Fruit fly (Drosophila melanogaster): ENCODE data around the gene CAH6.

The CAH6 gene

dm6 chr3R:31257299-31257698 is at the start of gene CAH6:
Gene CAH6 (plus strand): TSS chr3R:31257599.
- TF ChIP-seq CG17806 (tag; optimal IDR thresholded peaks at IDR 0.05): no peak
- no peak for TF ChIP-seq CG13204 (GFP tag; optimal IDR thresholded peaks at IDR 0.05)
- TF ChIP-seq CG10348 (GFP tag; IDR thresholded peaks at IDR 0.05): no peak
- no peak for TF ChIP-seq CG8301 (tag; optimal IDR thresholded peaks at IDR 0.05)
- no peak for TF ChIP-seq CG14655 (GFP tag; optimal IDR thresholded peaks at IDR 0.05)
- no peak for TF ChIP-seq CG15710 (tag; optimal IDR thresholded peaks at IDR 0.05)
- no peak for TF ChIP-seq rn (GFP tag; IDR thresholded peaks at IDR 0.05)
- TF ChIP-seq Pif1B (GFP tag; optimal IDR thresholded peaks at IDR 0.05): no peak
- TF ChIP-seq CG9948 (tag; optimal IDR thresholded peaks at IDR 0.05): no peak
- TF ChIP-seq CG32121 (GFP tag; IDR thresholded peaks at IDR 0.05): no peak
- TF ChIP-seq CG34367 (tag; optimal IDR thresholded peaks at IDR 0.05): no peak
- TF ChIP-seq Snoo (tag; optimal IDR thresholded peaks at IDR 0.05): no peak
- no peak for TF ChIP-seq CG12605 (GFP tag; IDR thresholded peaks at IDR 0.05)

- TF ChIP-seq CG9948 (tag; optimal IDR thresholded peaks at IDR 0.05): no peak
- no peak for TF ChIP-seq CG32121 (GFP tag; IDR thresholded peaks at IDR 0.05)
- no peak for TF ChIP-seq Pif1A (GFP tag; optimal IDR thresholded peaks at IDR 0.05)
Observed at dm6 chr3R:31210630-31211029, 46.8 kb upstream of the CAH6 start, which contains the start of gene chp. Gene chp (minus strand): TSS chr3R:31210730.

- TF ChIP-seq CG32121 (GFP tag; IDR thresholded peaks at IDR 0.05): no peak
- TF ChIP-seq CG17806 (tag; optimal IDR thresholded peaks at IDR 0.05): no peak
- TF ChIP-seq CG14655 (GFP tag; optimal IDR thresholded peaks at IDR 0.05): no peak
- TF ChIP-seq CG8301 (tag; optimal IDR thresholded peaks at IDR 0.05): no peak
- TF ChIP-seq CG34367 (tag; optimal IDR thresholded peaks at IDR 0.05): no peak
- no peak for TF ChIP-seq Pif1A (GFP tag; optimal IDR thresholded peaks at IDR 0.05)
- TF ChIP-seq CG15710 (tag; optimal IDR thresholded peaks at IDR 0.05): no peak
- no peak for TF ChIP-seq EcR (GFP tag; optimal IDR thresholded peaks at IDR 0.05)
- TF ChIP-seq CG12605 (GFP tag; IDR thresholded peaks at IDR 0.05): no peak
- TF ChIP-seq Ets98B (GFP tag; IDR thresholded peaks at IDR 0.05): no peak
- no peak for TF ChIP-seq fd96Ca (GFP tag; IDR thresholded peaks at IDR 0.05)
- TF ChIP-seq CG8159 (tag; optimal IDR thresholded peaks at IDR 0.05): no peak
- TF ChIP-seq CG4496 (GFP tag; IDR thresholded peaks at IDR 0.05): no peak
- no peak for TF ChIP-seq gl (tag; optimal IDR thresholded peaks at IDR 0.05)
- no peak for TF ChIP-seq CG9948 (tag; optimal IDR thresholded peaks at IDR 0.05)
- no peak for TF ChIP-seq Snoo (tag; optimal IDR thresholded peaks at IDR 0.05)
- TF ChIP-seq Pif1B (GFP tag; optimal IDR thresholded peaks at IDR 0.05): no peak
- no peak for TF ChIP-seq CG10348 (GFP tag; IDR thresholded peaks at IDR 0.05)
Observed at dm6 chr3R:31213227-31213626, 44.2 kb upstream of the CAH6 start, which contains the start of the genes Zwilch and CG1542. Gene Zwilch (minus strand): TSS chr3R:31213376. Gene CG1542 (plus strand): TSS chr3R:31213458.

- TF ChIP-seq CG8159 (tag; optimal IDR thresholded peaks at IDR 0.05) (no peak), CG15710 (tag; optimal IDR thresholded peaks at IDR 0.05) (no peak), D1 (tag; optimal IDR thresholded peaks at IDR 0.05) (no peak), EcR (GFP tag; optimal IDR thresholded peaks at IDR 0.05) (no peak), CG8301 (tag; optimal IDR thresholded peaks at IDR 0.05) (no peak), CG14655 (GFP tag; optimal IDR thresholded peaks at IDR 0.05) (no peak), Pif1B (GFP tag; optimal IDR thresholded peaks at IDR 0.05) (no peak), CG13204 (GFP tag; optimal IDR thresholded peaks at IDR 0.05) (no peak), CG12605 (GFP tag; IDR thresholded peaks at IDR 0.05) (no peak), fd96Ca (GFP tag; IDR thresholded peaks at IDR 0.05) (no peak), Ets98B (GFP tag; IDR thresholded peaks at IDR 0.05) (no peak), CG17806 (tag; optimal IDR thresholded peaks at IDR 0.05) (no peak), gl (tag; optimal IDR thresholded peaks at IDR 0.05) (no peak), CG34367 (tag; optimal IDR thresholded peaks at IDR 0.05) (no peak), CG4496 (GFP tag; IDR thresholded peaks at IDR 0.05) (no peak), Snoo (tag; optimal IDR thresholded peaks at IDR 0.05) (no peak), CG9948 (tag; optimal IDR thresholded peaks at IDR 0.05) (no peak), CG10348 (GFP tag; IDR thresholded peaks at IDR 0.05) (no peak), CG32121 (GFP tag; IDR thresholded peaks at IDR 0.05) (no peak), rn (GFP tag; IDR thresholded peaks at IDR 0.05) (no peak)
Observed at dm6 chr3R:31215830-31216229, 41.6 kb upstream of the CAH6 start, which contains the start of gene CG15561. Gene CG15561 (minus strand): TSS chr3R:31215942.

dm6 chr3R:31218214-31218876 is 39.1 kb upstream of the CAH6 start:
- TF ChIP-seq fd96Ca (GFP tag; IDR thresholded peaks at IDR 0.05): no peak
- TF ChIP-seq EcR (GFP tag; optimal IDR thresholded peaks at IDR 0.05): peak; percentile 85

DNA sequence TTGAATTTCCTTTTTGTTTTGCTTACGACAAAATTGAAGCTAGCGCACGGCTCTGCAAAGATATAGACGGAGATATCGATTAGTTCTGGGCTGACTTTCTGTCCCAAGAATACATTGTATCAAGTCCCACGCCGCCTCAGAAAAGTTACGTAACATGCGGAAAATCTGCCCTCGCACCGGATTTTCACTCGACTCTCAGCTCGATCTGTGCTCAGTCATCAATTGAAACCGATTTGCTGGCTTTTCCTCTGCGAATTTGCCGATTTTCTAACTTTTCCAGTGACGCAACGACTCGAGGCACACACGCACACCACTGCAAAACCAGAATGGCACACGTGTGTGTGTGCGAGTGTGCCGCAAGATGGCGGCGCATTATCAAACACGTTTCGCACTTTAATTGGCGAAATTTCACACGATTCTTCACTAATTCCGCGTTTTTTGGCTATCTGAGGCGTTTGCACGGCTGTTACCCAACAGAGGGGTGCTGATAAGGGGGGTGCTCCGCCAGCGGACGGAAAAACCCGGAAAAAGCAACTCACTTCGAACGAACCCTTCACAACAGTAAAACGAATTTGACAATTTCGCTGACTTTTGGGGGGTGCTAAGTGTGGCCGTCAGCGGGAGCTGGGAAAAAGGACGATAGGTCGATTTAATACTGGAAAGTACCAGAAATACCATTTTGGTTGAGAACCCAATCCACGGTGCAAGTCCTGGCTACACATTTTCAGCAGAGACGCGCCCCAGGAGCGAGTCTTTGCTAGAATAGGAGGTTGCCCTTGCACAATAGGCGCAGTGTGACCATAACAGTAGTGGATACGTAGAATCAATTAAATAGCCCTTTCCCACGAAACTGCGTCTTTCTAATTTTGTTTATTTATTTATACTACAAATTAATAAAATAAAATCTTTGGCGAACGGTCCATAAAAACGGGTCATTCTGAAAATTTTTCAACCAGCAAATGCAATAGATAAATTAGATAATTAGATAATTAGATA is 38.1 kb upstream of the CAH6 start, which contains the start of gene ATPsynC:
Gene ATPsynC (minus strand): TSS at position 634 of the 996 bp plus-strand sequence.
- peak; percentile 10 for TF ChIP-seq CG17806 (tag; optimal IDR thresholded peaks at IDR 0.05)
- no peak for TF ChIP-seq D1 (tag; optimal IDR thresholded peaks at IDR 0.05)
- TF ChIP-seq Snoo (tag; optimal IDR thresholded peaks at IDR 0.05): peak; percentile 28
- TF ChIP-seq CG8159 (tag; optimal IDR thresholded peaks at IDR 0.05): peak; percentile 11
- TF ChIP-seq EcR (GFP tag; optimal IDR thresholded peaks at IDR 0.05): peak; percentile 60

Measured in whole organism, pupa.